Worm (Caenorhabditis elegans): ENCODE results near the gene sym-3.

Gene sym-3

ce11 chrX:5820880-5821279 is 47.3 kb downstream of the sym-3 start:
- TF ChIP-seq aly-2 (tag; optimal IDR thresholded peaks at IDR 0.05), result no peak
- no peak for TF ChIP-seq crh-2 (tag; optimal IDR thresholded peaks at IDR 0.05)
- TF ChIP-seq nhr-237 (tag; optimal IDR thresholded peaks at IDR 0.05), result no peak
- no peak for TF ChIP-seq lin-13 (GFP tag; optimal IDR thresholded peaks at IDR 0.05)
- no peak for TF ChIP-seq fos-1 (tag; optimal IDR thresholded peaks at IDR 0.05)
- no peak for TF ChIP-seq nhr-129 (tag; optimal IDR thresholded peaks at IDR 0.05)
- TF ChIP-seq F13H6.1 (tag; optimal IDR thresholded peaks at IDR 0.05), result peak; percentile 1
- peak; percentile 20 for TF ChIP-seq sma-9 (GFP tag; optimal IDR thresholded peaks at IDR 0.05)
- no peak for TF ChIP-seq sma-9 (tag; optimal IDR thresholded peaks at IDR 0.05)
- TF ChIP-seq ceh-16 (tag; optimal IDR thresholded peaks at IDR 0.05), result peak; percentile 59
- TF ChIP-seq sma-3 (GFP tag; optimal IDR thresholded peaks at IDR 0.05), result peak; percentile 44
- TF ChIP-seq nhr-12 (tag; optimal IDR thresholded peaks at IDR 0.05), result no peak
- no peak for TF ChIP-seq lsy-2 (tag; optimal IDR thresholded peaks at IDR 0.05)
- peak in 1 of 2 experiments; percentile 23 for TF ChIP-seq mdl-1 (tag; optimal IDR thresholded peaks at IDR 0.05)
- TF ChIP-seq nhr-23 (tag; optimal IDR thresholded peaks at IDR 0.05), result no peak
- TF ChIP-seq nhr-21 (tag; optimal IDR thresholded peaks at IDR 0.05), result peak; percentile 30
- TF ChIP-seq alr-1 (tag; optimal IDR thresholded peaks at IDR 0.05), result no peak
- TF ChIP-seq R02D3.7 (tag; optimal IDR thresholded peaks at IDR 0.05), result no peak
- TF ChIP-seq blmp-1 (tag; optimal IDR thresholded peaks at IDR 0.05; ENCODE audit: insufficient read depth), result peak; percentile 21
- TF ChIP-seq nhr-77 (tag; optimal IDR thresholded peaks at IDR 0.05), result no peak
- TF ChIP-seq nhr-25 (tag; optimal IDR thresholded peaks at IDR 0.05), result peak; percentile 50
- no peak for TF ChIP-seq ceh-82 (tag; optimal IDR thresholded peaks at IDR 0.05)
- no peak for TF ChIP-seq ama-1 (optimal IDR thresholded peaks at IDR 0.05)
- TF ChIP-seq unc-62 (GFP tag; optimal IDR thresholded peaks at IDR 0.05), result no peak
- no peak for TF ChIP-seq ZK546.5 (tag; optimal IDR thresholded peaks at IDR 0.05)
- no peak for TF ChIP-seq nhr-6 (tag; optimal IDR thresholded peaks at IDR 0.05)
- TF ChIP-seq unc-39 (tag; optimal IDR thresholded peaks at IDR 0.05), result no peak

ce11 chrX:5821842-5822241 is 48.3 kb downstream of the sym-3 start, which contains the start of gene hbl-1:
TSS of gene hbl-1 (plus strand) at chrX:5822142.
- TF ChIP-seq mbf-1 (tag; optimal IDR thresholded peaks at IDR 0.05) (no peak), nhr-12 (tag; optimal IDR thresholded peaks at IDR 0.05) (no peak), egl-27 (tag; optimal IDR thresholded peaks at IDR 0.05) (no peak), ztf-4 (tag; optimal IDR thresholded peaks at IDR 0.05) (no peak), ceh-16 (tag; optimal IDR thresholded peaks at IDR 0.05) (no peak), ZK546.5 (tag; optimal IDR thresholded peaks at IDR 0.05) (no peak), nhr-6 (tag; optimal IDR thresholded peaks at IDR 0.05) (no peak)

- TF ChIP-seq ztf-11 (tag; optimal IDR thresholded peaks at IDR 0.05), result no peak
- no peak for TF ChIP-seq ceh-16 (tag; optimal IDR thresholded peaks at IDR 0.05)
- no peak for TF ChIP-seq fos-1 (tag; optimal IDR thresholded peaks at IDR 0.05)
- TF ChIP-seq snpc-4 (tag; optimal IDR thresholded peaks at IDR 0.05), result no peak
- no peak for TF ChIP-seq unc-39 (tag; optimal IDR thresholded peaks at IDR 0.05)
- TF ChIP-seq ama-1 (optimal IDR thresholded peaks at IDR 0.05), result no peak
- TF ChIP-seq ceh-82 (tag; optimal IDR thresholded peaks at IDR 0.05), result no peak
- no peak for TF ChIP-seq lsy-2 (tag; optimal IDR thresholded peaks at IDR 0.05)
- TF ChIP-seq sma-9 (GFP tag; optimal IDR thresholded peaks at IDR 0.05), result no peak
- TF ChIP-seq sma-9 (tag; optimal IDR thresholded peaks at IDR 0.05), result no peak
- TF ChIP-seq nhr-77 (tag; optimal IDR thresholded peaks at IDR 0.05), result no peak
- no peak for TF ChIP-seq elt-3 (tag; optimal IDR thresholded peaks at IDR 0.05)
These were observed 53.4 kb downstream of the sym-3 start for ce11 chrX:5826976-5827375.

- TF ChIP-seq nhr-6 (tag; optimal IDR thresholded peaks at IDR 0.05), result peak; percentile 43
- TF ChIP-seq mdl-1 (tag; optimal IDR thresholded peaks at IDR 0.05), result peak in 1 of 2 experiments; percentile 7
- TF ChIP-seq egl-27 (tag; optimal IDR thresholded peaks at IDR 0.05), result peak; percentile 50
- TF ChIP-seq nhr-21 (tag; optimal IDR thresholded peaks at IDR 0.05), result peak; percentile 65
- peak; percentile 47 for TF ChIP-seq crh-2 (tag; optimal IDR thresholded peaks at IDR 0.05)
- TF ChIP-seq alr-1 (tag; optimal IDR thresholded peaks at IDR 0.05), result no peak
- TF ChIP-seq sma-3 (GFP tag; optimal IDR thresholded peaks at IDR 0.05), result peak; percentile 50
- peak; percentile 88 for TF ChIP-seq nhr-25 (tag; optimal IDR thresholded peaks at IDR 0.05)
- TF ChIP-seq lin-13 (GFP tag; optimal IDR thresholded peaks at IDR 0.05), result peak; percentile 13
- peak; percentile 70 for TF ChIP-seq sma-9 (GFP tag; optimal IDR thresholded peaks at IDR 0.05)
- TF ChIP-seq sma-9 (tag; optimal IDR thresholded peaks at IDR 0.05), result no peak
- TF ChIP-seq peb-1 (tag; optimal IDR thresholded peaks at IDR 0.05), result no peak
- no peak for TF ChIP-seq elt-1 (tag; optimal IDR thresholded peaks at IDR 0.05)
- peak; percentile 81 for TF ChIP-seq blmp-1 (tag; optimal IDR thresholded peaks at IDR 0.05; ENCODE audit: insufficient read depth)
- TF ChIP-seq nhr-129 (tag; optimal IDR thresholded peaks at IDR 0.05), result no peak
- TF ChIP-seq sem-4 (tag; optimal IDR thresholded peaks at IDR 0.05), result no peak
- no peak for TF ChIP-seq zag-1 (tag; optimal IDR thresholded peaks at IDR 0.05)
- TF ChIP-seq unc-55 (GFP tag; optimal IDR thresholded peaks at IDR 0.05), result no peak
- TF ChIP-seq ceh-16 (tag; optimal IDR thresholded peaks at IDR 0.05), result peak; percentile 77
- no peak for TF ChIP-seq nhr-23 (tag; optimal IDR thresholded peaks at IDR 0.05)
- TF ChIP-seq lsy-2 (tag; optimal IDR thresholded peaks at IDR 0.05), result peak in 1 of 2 experiments; percentile 21
- no peak for TF ChIP-seq Y55F3AM.14 (GFP tag; optimal IDR thresholded peaks at IDR 0.05)
- TF ChIP-seq ztf-1 (GFP tag; conservative IDR thresholded peaks at IDR 0.05), result no peak
- TF ChIP-seq fos-1 (tag; optimal IDR thresholded peaks at IDR 0.05), result peak; percentile 55
- TF ChIP-seq lin-11 (tag; optimal IDR thresholded peaks at IDR 0.05), result no peak
These were observed 54.5 kb downstream of the sym-3 start for ce11 chrX:5828085-5828484.

Measured in whole organism, L2 larva.